Worm (Caenorhabditis elegans): Measurements from ENCODE around the gene aakg-1.

The aakg-1 gene

DNA sequence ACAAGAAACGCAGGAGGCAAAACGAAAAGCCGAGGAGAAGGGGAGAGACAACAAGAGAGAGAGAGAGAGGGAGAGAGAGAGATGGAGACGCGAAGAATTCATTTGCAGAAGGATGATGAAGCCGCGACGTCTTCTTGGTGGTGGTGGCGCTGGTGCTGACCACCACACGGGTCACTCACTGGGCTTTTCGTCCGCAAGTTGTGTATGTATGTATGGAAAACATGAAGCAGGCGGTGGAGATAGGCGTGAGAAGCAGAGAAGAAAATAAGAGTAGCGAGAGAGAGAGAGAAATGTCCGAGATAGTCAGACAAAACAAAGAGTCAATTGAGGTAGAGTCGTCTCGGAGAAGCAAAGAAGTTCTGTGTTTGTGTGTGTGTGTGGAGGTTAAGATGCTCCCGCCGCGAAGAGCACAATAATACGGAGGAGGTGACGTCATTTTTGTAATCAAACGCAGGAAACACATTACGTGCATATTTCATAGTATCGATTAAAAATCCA is 17.1 kb downstream of the aakg-1 start (continued):
- TF ChIP-seq xbp-1 (tag; optimal IDR thresholded peaks at IDR 0.05) (peak; percentile 53), C16A3.4 (tag; optimal IDR thresholded peaks at IDR 0.05) (peak; percentile 11), isw-1 (GFP tag; IDR thresholded peaks at IDR 0.05) (peak; percentile 36), elt-2 (tag; optimal IDR thresholded peaks at IDR 0.05) (peak; percentile 69), fkh-8 (tag; optimal IDR thresholded peaks at IDR 0.05) (peak; percentile 92), sup-37 (GFP tag; optimal IDR thresholded peaks at IDR 0.05) (no peak), nhr-76 (tag; optimal IDR thresholded peaks at IDR 0.05) (no peak), nhr-11 (tag; optimal IDR thresholded peaks at IDR 0.05) (no peak), nhr-84 (tag; optimal IDR thresholded peaks at IDR 0.05) (no peak), ets-5 (GFP tag; IDR thresholded peaks at IDR 0.05) (no peak), nhr-90 (tag; optimal IDR thresholded peaks at IDR 0.05; ENCODE audit: poor library complexity) (no peak), rnt-1 (tag; optimal IDR thresholded peaks at IDR 0.05) (peak; percentile 53), aha-1 (tag; optimal IDR thresholded peaks at IDR 0.05) (no peak), dsc-1 (tag; optimal IDR thresholded peaks at IDR 0.05) (peak; percentile 65), mdl-1 (tag; optimal IDR thresholded peaks at IDR 0.05) (peak in 1 of 2 experiments; percentile 48), dpl-1 (GFP tag; optimal IDR thresholded peaks at IDR 0.05) (peak in 1 of 3 experiments; percentile 28), ama-1 (optimal IDR thresholded peaks at IDR 0.05) (no peak), snu-23 (GFP tag; optimal IDR thresholded peaks at IDR 0.05) (peak; percentile 75), grh-1 (GFP tag; IDR thresholded peaks at IDR 0.05) (no peak), nhr-85 (tag) (peak; percentile 10), ceh-8 (GFP tag; optimal IDR thresholded peaks at IDR 0.05) (peak; percentile 7), egl-27 (tag; optimal IDR thresholded peaks at IDR 0.05) (no peak), lin-13 (GFP tag; optimal IDR thresholded peaks at IDR 0.05) (peak; percentile 35), lsy-2 (tag; optimal IDR thresholded peaks at IDR 0.05) (peak; percentile 40 to 75), tbx-2 (tag; optimal IDR thresholded peaks at IDR 0.05) (peak; percentile 73), jun-1 (tag; optimal IDR thresholded peaks at IDR 0.05) (peak; percentile 38)

ce11 chrIII:12556104-12556503 is 19.1 kb downstream of the aakg-1 start:
- peak; percentile 81 for TF ChIP-seq dsc-1 (tag; optimal IDR thresholded peaks at IDR 0.05)
- TF ChIP-seq irx-1 (tag; optimal IDR thresholded peaks at IDR 0.05) = peak; percentile 47
- no peak for TF ChIP-seq elt-2 (tag; optimal IDR thresholded peaks at IDR 0.05)
- no peak for TF ChIP-seq pag-3 (tag; optimal IDR thresholded peaks at IDR 0.05; ENCODE audit: borderline replicate concordance, insufficient read depth)
- TF ChIP-seq blmp-1 (tag; optimal IDR thresholded peaks at IDR 0.05) = no peak
- TF ChIP-seq nhr-20 (tag; optimal IDR thresholded peaks at IDR 0.05) = peak; percentile 64
- peak in 1 of 2 experiments; percentile 30 for TF ChIP-seq lin-35 (GFP tag; optimal IDR thresholded peaks at IDR 0.05)
- peak; percentile 20 for TF ChIP-seq C16A3.4 (tag; optimal IDR thresholded peaks at IDR 0.05)
- TF ChIP-seq mdl-1 (tag; optimal IDR thresholded peaks at IDR 0.05) = peak in 1 of 2 experiments; percentile 82
- TF ChIP-seq nhr-71 (tag; optimal IDR thresholded peaks at IDR 0.05) = peak; percentile 91
- no peak for TF ChIP-seq zag-1 (tag; optimal IDR thresholded peaks at IDR 0.05)
- no peak for TF ChIP-seq hlh-4 (tag; optimal IDR thresholded peaks at IDR 0.05)
- TF ChIP-seq tlp-1 (tag; optimal IDR thresholded peaks at IDR 0.05) = no peak
- TF ChIP-seq tbx-2 (tag; optimal IDR thresholded peaks at IDR 0.05) = peak; percentile 70
- TF ChIP-seq snu-23 (GFP tag; optimal IDR thresholded peaks at IDR 0.05) = peak; percentile 71
- no peak for TF ChIP-seq fkh-10 (GFP tag; optimal IDR thresholded peaks at IDR 0.05)
- TF ChIP-seq nhr-84 (tag; optimal IDR thresholded peaks at IDR 0.05) = no peak
- no peak for TF ChIP-seq nhr-28 (tag; optimal IDR thresholded peaks at IDR 0.05)
- TF ChIP-seq ceh-82 (tag; optimal IDR thresholded peaks at IDR 0.05) = peak in 2 of 3 experiments; percentile 20 to 44
- peak; percentile 68 for TF ChIP-seq nhr-47 (tag; optimal IDR thresholded peaks at IDR 0.05)
- TF ChIP-seq rnt-1 (tag; optimal IDR thresholded peaks at IDR 0.05) = peak; percentile 90
- TF ChIP-seq xbp-1 (tag; optimal IDR thresholded peaks at IDR 0.05) = peak; percentile 56
- TF ChIP-seq nhr-19 (GFP tag; conservative IDR thresholded peaks at IDR 0.05) = peak; percentile 82
- TF ChIP-seq C34B4.2 (tag; optimal IDR thresholded peaks at IDR 0.05) = no peak
- peak; percentile 11; the same call in 1 of the 2 replicates for TF ChIP-seq isw-1 (GFP tag; IDR thresholded peaks at IDR 0.05)
- peak; percentile 3 for TF ChIP-seq F16B12.6 (tag; optimal IDR thresholded peaks at IDR 0.05)
- TF ChIP-seq efl-1 (optimal IDR thresholded peaks at IDR 0.05) = peak; percentile 53 to 59
- peak; percentile 41 to 93 for TF ChIP-seq efl-1 (GFP tag; optimal IDR thresholded peaks at IDR 0.05 in 1 of 2)
- TF ChIP-seq ceh-90 (tag; optimal IDR thresholded peaks at IDR 0.05) = no peak
- no peak for TF ChIP-seq ceh-8 (GFP tag; optimal IDR thresholded peaks at IDR 0.05)
- TF ChIP-seq lin-39 (tag; optimal IDR thresholded peaks at IDR 0.05) = peak; percentile 53
- no peak for TF ChIP-seq egl-27 (tag; optimal IDR thresholded peaks at IDR 0.05)
- TF ChIP-seq ets-5 (GFP tag; IDR thresholded peaks at IDR 0.05) = no peak
- TF ChIP-seq lin-14 (GFP tag; optimal IDR thresholded peaks at IDR 0.05) = peak; percentile 93
- peak; percentile 35 for TF ChIP-seq lin-13 (GFP tag; optimal IDR thresholded peaks at IDR 0.05)
- TF ChIP-seq unc-30 (tag; optimal IDR thresholded peaks at IDR 0.05) = no peak
- peak; percentile 67 for TF ChIP-seq unc-130 (tag; optimal IDR thresholded peaks at IDR 0.05)
- peak; percentile 6 for TF ChIP-seq nhr-11 (tag; optimal IDR thresholded peaks at IDR 0.05)

Data from whole organism, L1 larva.